Fruit fly (Drosophila melanogaster): Measurements from ENCODE around the gene CG43390.

CG43390 gene

dm6 chr3L:11556637-11557036 is 23.1 kb downstream of the CG43390 start (continued):
- TF ChIP-seq CG10654 (GFP tag; optimal IDR thresholded peaks at IDR 0.05) (no peak), sob (GFP tag; IDR thresholded peaks at IDR 0.05) (no peak), CG13775 (GFP tag; optimal IDR thresholded peaks at IDR 0.05) (peak; percentile 46), CG11723 (GFP tag; optimal IDR thresholded peaks at IDR 0.05) (no peak), nerfin-2 (GFP tag; IDR thresholded peaks at IDR 0.05; ENCODE audit: partially characterized antibody) (no peak), disco-r (GFP tag; optimal IDR thresholded peaks at IDR 0.05) (no peak), CG8944 (GFP tag; optimal IDR thresholded peaks at IDR 0.05) (no peak), eyg (GFP tag; optimal IDR thresholded peaks at IDR 0.05) (no peak), cg (GFP tag; optimal IDR thresholded peaks at IDR 0.05) (no peak), slbo (GFP tag; IDR thresholded peaks at IDR 0.05) (peak; percentile 53; the same call in 1 of the 2 replicates), CG31441 (GFP tag; IDR thresholded peaks at IDR 0.05) (peak; percentile 31; the same call in 1 of the 2 replicates), inv (GFP tag; IDR thresholded peaks at IDR 0.05; ENCODE audit: partially characterized antibody) (no peak), Fer1 (GFP tag; optimal IDR thresholded peaks at IDR 0.05) (peak; percentile 11), Bteb2 (GFP tag; optimal IDR thresholded peaks at IDR 0.05) (no peak), CG32532 (GFP tag; IDR thresholded peaks at IDR 0.05) (peak; percentile 36; the same call in 1 of the 2 replicates), CG5180 (GFP tag; optimal IDR thresholded peaks at IDR 0.05) (no peak), exex (tag; optimal IDR thresholded peaks at IDR 0.05) (no peak), Hr51 (GFP tag; optimal IDR thresholded peaks at IDR 0.05) (peak in 1 of 2 experiments; percentile 38), grau (tag; optimal IDR thresholded peaks at IDR 0.05) (peak; percentile 61), sc (optimal IDR thresholded peaks at IDR 0.05) (no peak), sc (GFP tag; optimal IDR thresholded peaks at IDR 0.05) (no peak), Dfd (GFP tag; optimal IDR thresholded peaks at IDR 0.05) (no peak)

dm6 chr3L:11555662-11556460 is 23.9 kb downstream of the CG43390 start:
- peak; percentile 59; the same call in 1 of the 2 replicates for TF ChIP-seq CG3847 (GFP tag; IDR thresholded peaks at IDR 0.05)
- TF ChIP-seq gsb (GFP tag; IDR thresholded peaks at IDR 0.05) = 0 out of 2 replicates have a peak, but pooled peaks have one; percentile 9
- peak; percentile 41 for TF ChIP-seq Fer1 (GFP tag; optimal IDR thresholded peaks at IDR 0.05)
- TF ChIP-seq ase (GFP tag; IDR thresholded peaks at IDR 0.05) = peak; percentile 57; the same call in 2 of the 3 replicates
- no peak for TF ChIP-seq YL-1 (GFP tag; optimal IDR thresholded peaks at IDR 0.05)
- no peak for TF ChIP-seq esg (GFP tag; conservative IDR thresholded peaks at IDR 0.05)
- TF ChIP-seq mld (GFP tag; IDR thresholded peaks at IDR 0.05; ENCODE audit: partially characterized antibody) = no peak
- TF ChIP-seq CG18764 (GFP tag; optimal IDR thresholded peaks at IDR 0.05) = peak; percentile 59
- peak; percentile 85 for TF ChIP-seq nmo (GFP tag; optimal IDR thresholded peaks at IDR 0.05)
- TF ChIP-seq tio (GFP tag; optimal IDR thresholded peaks at IDR 0.05) = peak; percentile 67
- peak; percentile 64 for TF ChIP-seq Dek (tag; optimal IDR thresholded peaks at IDR 0.05)
- peak; percentile 61 for TF ChIP-seq CG1529 (GFP tag; optimal IDR thresholded peaks at IDR 0.05)
- peak; percentile 44 for TF ChIP-seq mam (GFP tag; optimal IDR thresholded peaks at IDR 0.05)
- peak; percentile 79 for TF ChIP-seq Sox100B (GFP tag; optimal IDR thresholded peaks at IDR 0.05)
- peak; percentile 65 for TF ChIP-seq gsb-n (tag; optimal IDR thresholded peaks at IDR 0.05)
- no peak for TF ChIP-seq BEAF-32 (GFP tag; optimal IDR thresholded peaks at IDR 0.05)
- TF ChIP-seq Awh (GFP tag; IDR thresholded peaks at IDR 0.05) = no peak
- peak; percentile 63 for TF ChIP-seq CG2202 (tag; optimal IDR thresholded peaks at IDR 0.05)
- no peak for TF ChIP-seq Tbp (GFP tag; optimal IDR thresholded peaks at IDR 0.05)
- peak; percentile 83 for TF ChIP-seq CG17829 (tag; optimal IDR thresholded peaks at IDR 0.05)
- TF ChIP-seq Ada2b (GFP tag; IDR thresholded peaks at IDR 0.05) = peak; percentile 52; the same call in 1 of the 2 replicates
- peak; percentile 60 for TF ChIP-seq CG12104 (GFP tag; optimal IDR thresholded peaks at IDR 0.05)
- no peak for TF ChIP-seq CG30431 (GFP tag; optimal IDR thresholded peaks at IDR 0.05)
- TF ChIP-seq ham (GFP tag; IDR thresholded peaks at IDR 0.05) = no peak
- no peak for TF ChIP-seq CG4282 (GFP tag; optimal IDR thresholded peaks at IDR 0.05)
- no peak for TF ChIP-seq Poxn (GFP tag; IDR thresholded peaks at IDR 0.05)
- TF ChIP-seq CG10543 (GFP tag; optimal IDR thresholded peaks at IDR 0.05) = peak; percentile 86
- peak; percentile 76 for TF ChIP-seq CG18599 (GFP tag; optimal IDR thresholded peaks at IDR 0.05)
